Fruit fly (Drosophila melanogaster): ENCODE measurements around the gene nkd.
A peak's percentile ranks its signal among the peaks of the same experiment; 100 is the strongest.

The nkd gene

dm6 chr3L:18996030-18996773 lies 49.0 kb downstream of the nkd start (continued):
- TF ChIP-seq Oli (tag; optimal IDR thresholded peaks at IDR 0.05) (peak; percentile 79), otp (GFP tag; IDR thresholded peaks at IDR 0.05) (0 out of 3 replicates have a peak, but pooled peaks have one; percentile 34), trh (GFP tag; optimal IDR thresholded peaks at IDR 0.05) (peak; percentile 30), Fer3 (tag; optimal IDR thresholded peaks at IDR 0.05) (peak; percentile 43), CG17802 (tag; optimal IDR thresholded peaks at IDR 0.05) (no peak), CG13894 (tag; optimal IDR thresholded peaks at IDR 0.05) (peak; percentile 90), ewg (GFP tag; optimal IDR thresholded peaks at IDR 0.05) (peak; percentile 49), Pdp1 (GFP tag; optimal IDR thresholded peaks at IDR 0.05) (peak; percentile 72 to 84), sr (GFP tag; IDR thresholded peaks at IDR 0.05) (0 out of 3 replicates have a peak, but pooled peaks have one; percentile 3), sob (GFP tag; IDR thresholded peaks at IDR 0.05) (peak; percentile 46), gce (GFP tag; IDR thresholded peaks at IDR 0.05) (no peak), dm (GFP tag; optimal IDR thresholded peaks at IDR 0.05) (peak; percentile 10), Atf3 (GFP tag; optimal IDR thresholded peaks at IDR 0.05) (peak; percentile 23), CG8765 (GFP tag; IDR thresholded peaks at IDR 0.05) (no peak), Nf-YA (GFP tag; IDR thresholded peaks at IDR 0.05) (no peak), Hmr (GFP tag; optimal IDR thresholded peaks at IDR 0.05) (peak; percentile 80), CG3065 (GFP tag; optimal IDR thresholded peaks at IDR 0.05) (no peak), Usf (GFP tag; optimal IDR thresholded peaks at IDR 0.05) (peak; percentile 74), Trl (optimal IDR thresholded peaks at IDR 0.05) (no peak), Trl (GFP tag; optimal IDR thresholded peaks at IDR 0.05) (peak; percentile 44), ato (GFP tag; IDR thresholded peaks at IDR 0.05; ENCODE audit: partially characterized antibody) (no peak), CG1024 (GFP tag; IDR thresholded peaks at IDR 0.05) (0 out of 2 replicates have a peak, but pooled peaks have one; percentile 24), bab2 (GFP tag; optimal IDR thresholded peaks at IDR 0.05) (peak; percentile 30), lilli (GFP tag; optimal IDR thresholded peaks at IDR 0.05) (peak; percentile 84), HmgD (GFP tag; optimal IDR thresholded peaks at IDR 0.05) (no peak), Scr (GFP tag; IDR thresholded peaks at IDR 0.05; ENCODE audit: partially characterized antibody) (peak; percentile 43; the same call in 1 of the 2 replicates), insv (GFP tag; optimal IDR thresholded peaks at IDR 0.05) (no peak), CG12071 (GFP tag; optimal IDR thresholded peaks at IDR 0.05) (no peak), odd (GFP tag; optimal IDR thresholded peaks at IDR 0.05) (peak; percentile 10), dimm (GFP tag; IDR thresholded peaks at IDR 0.05) (peak; percentile 31; the same call in 1 of the 2 replicates), ems (GFP tag; optimal IDR thresholded peaks at IDR 0.05) (peak; percentile 56), D19A (tag; optimal IDR thresholded peaks at IDR 0.05) (peak; percentile 53), z (GFP tag; IDR thresholded peaks at IDR 0.05) (peak; percentile 38; the same call in 1 of the 3 replicates), CG1602 (GFP tag; optimal IDR thresholded peaks at IDR 0.05) (peak; percentile 57), fd102C (GFP tag; optimal IDR thresholded peaks at IDR 0.05) (no peak), MESR4 (GFP tag; optimal IDR thresholded peaks at IDR 0.05) (no peak), CG11504 (tag; optimal IDR thresholded peaks at IDR 0.05) (peak; percentile 74), HLHmδ (GFP tag; optimal IDR thresholded peaks at IDR 0.05) (no peak), gcm (GFP tag; optimal IDR thresholded peaks at IDR 0.05) (no peak), vfl (GFP tag; optimal IDR thresholded peaks at IDR 0.05) (peak; percentile 3), p53 (GFP tag; optimal IDR thresholded peaks at IDR 0.05) (no peak), CG10462 (GFP tag; optimal IDR thresholded peaks at IDR 0.05) (peak; percentile 35), Abd-B (GFP tag; optimal IDR thresholded peaks at IDR 0.05) (peak; percentile 70), Ets97D (GFP tag; optimal IDR thresholded peaks at IDR 0.05) (peak; percentile 18), pzg (GFP tag; optimal IDR thresholded peaks at IDR 0.05) (peak; percentile 9), Rfx (GFP tag; IDR thresholded peaks at IDR 0.05) (peak; percentile 79), Dll (GFP tag; IDR thresholded peaks at IDR 0.05; ENCODE audit: partially characterized antibody) (peak; percentile 28; the same call in 2 of the 4 replicates), CG9609 (GFP tag; optimal IDR thresholded peaks at IDR 0.05) (peak; percentile 48), CG13624 (GFP tag; optimal IDR thresholded peaks at IDR 0.05) (peak; percentile 28)
